Worm (Caenorhabditis elegans): ENCODE results near the gene dod-19.
A peak's percentile ranks its signal among the peaks of the same experiment; 100 is the strongest.

dod-19 gene

DNA sequence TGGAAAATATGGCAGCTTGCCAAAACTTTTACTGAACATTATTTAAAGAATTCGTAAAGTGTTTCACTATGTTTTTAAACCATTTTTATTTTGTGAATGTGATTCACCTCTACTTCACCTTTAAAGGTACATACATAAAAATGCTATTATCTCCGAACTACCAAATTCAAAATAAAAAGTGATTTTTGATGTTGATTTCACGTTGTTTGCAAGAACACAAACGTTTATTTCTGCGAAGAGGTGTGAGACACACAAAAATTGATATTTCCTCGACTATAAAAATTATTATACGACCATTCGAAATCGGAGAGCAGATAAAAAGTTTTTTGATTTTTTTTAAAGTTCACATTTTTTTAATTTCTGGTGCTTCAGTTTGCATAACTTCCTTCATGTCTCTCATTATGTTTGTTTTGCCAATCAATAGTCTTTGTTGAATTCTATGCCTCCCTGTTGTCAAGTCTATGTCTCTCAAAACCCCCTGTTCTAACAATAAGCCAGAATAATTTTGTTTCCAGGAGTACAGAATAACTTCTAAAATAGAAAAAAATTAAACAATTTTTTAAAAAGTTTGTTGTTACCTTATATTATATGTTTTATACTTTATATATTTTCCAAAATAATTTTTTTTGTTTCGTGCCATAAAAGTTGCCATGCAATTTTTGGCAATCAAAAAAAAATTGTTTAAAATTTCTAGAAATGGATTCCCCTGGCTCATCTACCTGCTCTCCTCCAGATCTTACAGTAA lies 36.4 kb upstream of the dod-19 start, which contains the start of gene nhr-123:
Gene nhr-123, plus strand, starts transcription at position 695 of the 745 bp plus-strand sequence.
- TF ChIP-seq madf-2 (tag; optimal IDR thresholded peaks at IDR 0.05) (no peak), ceh-18 (tag; optimal IDR thresholded peaks at IDR 0.05) (no peak), ceh-48 (tag; optimal IDR thresholded peaks at IDR 0.05) (no peak), pha-2 (tag; optimal IDR thresholded peaks at IDR 0.05) (no peak), rnt-1 (tag; optimal IDR thresholded peaks at IDR 0.05) (no peak), ceh-6 (GFP tag; optimal IDR thresholded peaks at IDR 0.05) (no peak)

DNA sequence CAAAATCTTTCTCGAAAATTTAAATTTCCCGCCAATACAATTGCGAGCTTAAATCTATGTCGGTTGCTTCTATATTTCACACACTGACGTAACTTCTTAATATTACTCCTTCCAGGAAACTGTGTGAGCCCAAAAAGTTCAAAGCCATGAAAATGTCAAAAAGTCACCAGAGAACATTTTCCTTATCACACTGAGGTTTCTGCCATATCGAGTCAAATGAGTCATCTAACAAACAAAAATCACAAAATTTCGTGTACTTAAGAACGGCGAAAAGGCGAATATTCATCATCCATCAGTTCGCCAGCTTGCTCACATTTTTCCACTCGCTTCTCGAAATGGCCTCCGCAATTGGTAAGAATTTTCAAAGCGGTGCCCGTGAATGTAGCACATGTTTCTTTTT lies 35.1 kb upstream of the dod-19 start, which contains the start of gene M02H5.8:
Gene M02H5.8, plus strand, starts transcription at position 297 of the 400 bp plus-strand sequence.
- TF ChIP-seq nfya-1 (tag; optimal IDR thresholded peaks at IDR 0.05) (no peak), nhr-232 (tag; optimal IDR thresholded peaks at IDR 0.05) (no peak), C38D4.7 (GFP tag; optimal IDR thresholded peaks at IDR 0.05) (no peak), zip-5 (tag; optimal IDR thresholded peaks at IDR 0.05) (no peak), ceh-9 (tag; optimal IDR thresholded peaks at IDR 0.05) (no peak), ceh-30 (tag; optimal IDR thresholded peaks at IDR 0.05) (no peak), hlh-13 (GFP tag; optimal IDR thresholded peaks at IDR 0.05) (no peak), Y22D7AL.16 (tag; optimal IDR thresholded peaks at IDR 0.05) (no peak), mec-3 (tag; optimal IDR thresholded peaks at IDR 0.05; ENCODE audit: borderline replicate concordance) (no peak), ceh-18 (tag; optimal IDR thresholded peaks at IDR 0.05) (no peak), pha-4 (tag; optimal IDR thresholded peaks at IDR 0.05) (no peak), K02D7.2 (tag; optimal IDR thresholded peaks at IDR 0.05) (no peak), ahr-1 (tag; optimal IDR thresholded peaks at IDR 0.05) (no peak), odd-2 (tag; optimal IDR thresholded peaks at IDR 0.05) (no peak), rnt-1 (tag; optimal IDR thresholded peaks at IDR 0.05) (no peak), K09A11.1 (tag; optimal IDR thresholded peaks at IDR 0.05; ENCODE audit: insufficient read depth) (no peak)

DNA sequence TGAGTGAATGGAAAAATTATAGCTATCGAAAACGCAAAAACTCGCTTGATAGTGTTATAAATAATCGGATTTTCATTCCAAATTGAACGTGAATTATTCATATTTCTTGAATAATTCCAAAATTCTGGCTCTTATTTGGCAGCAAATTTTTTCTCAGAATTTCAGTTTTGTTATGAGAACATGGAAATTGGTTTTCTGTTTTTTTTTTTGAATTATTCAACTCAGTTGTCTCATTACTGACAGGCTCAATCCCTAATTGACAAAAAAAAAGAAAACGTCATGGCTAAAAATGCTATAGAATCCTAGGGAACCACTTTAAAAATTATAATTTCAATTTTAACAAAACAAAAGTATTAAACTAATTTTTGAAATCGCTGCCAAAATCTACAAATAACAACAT lies 34.6 kb upstream of the dod-19 start, which contains the start of gene srh-35:
Gene srh-35, minus strand, starts transcription at position 101 of the 400 bp plus-strand sequence.
- TF ChIP-seq elt-4 (tag; optimal IDR thresholded peaks at IDR 0.05) (no peak), mec-3 (tag; optimal IDR thresholded peaks at IDR 0.05; ENCODE audit: borderline replicate concordance) (no peak), ceh-14 (tag; optimal IDR thresholded peaks at IDR 0.05) (no peak), zip-5 (tag; optimal IDR thresholded peaks at IDR 0.05) (no peak), sox-4 (tag; optimal IDR thresholded peaks at IDR 0.05) (no peak), pag-3 (tag; optimal IDR thresholded peaks at IDR 0.05; ENCODE audit: borderline replicate concordance) (no peak), elt-2 (tag; optimal IDR thresholded peaks at IDR 0.05) (no peak)

- TF ChIP-seq fkh-6 (tag; optimal IDR thresholded peaks at IDR 0.05): no peak
- no peak for TF ChIP-seq ceh-2 (tag; optimal IDR thresholded peaks at IDR 0.05)
- peak; percentile 20 for TF ChIP-seq sdc-2 (tag; optimal IDR thresholded peaks at IDR 0.05)
- TF ChIP-seq ceh-6 (GFP tag; optimal IDR thresholded peaks at IDR 0.05): no peak
- no peak for TF ChIP-seq pqm-1 (tag; optimal IDR thresholded peaks at IDR 0.05)
- TF ChIP-seq pros-1 (tag; optimal IDR thresholded peaks at IDR 0.05): no peak
- TF ChIP-seq hlh-6 (tag; optimal IDR thresholded peaks at IDR 0.05): peak; percentile 18
- no peak for TF ChIP-seq mec-3 (tag; optimal IDR thresholded peaks at IDR 0.05; ENCODE audit: borderline replicate concordance)
- TF ChIP-seq dmd-4 (tag; optimal IDR thresholded peaks at IDR 0.05; ENCODE audit: borderline replicate concordance): peak; percentile 6
- TF ChIP-seq hlh-13 (GFP tag; optimal IDR thresholded peaks at IDR 0.05): no peak
- TF ChIP-seq ceh-9 (tag; optimal IDR thresholded peaks at IDR 0.05): no peak
- no peak for TF ChIP-seq pag-3 (tag; optimal IDR thresholded peaks at IDR 0.05; ENCODE audit: borderline replicate concordance)
These were observed 32.4 kb upstream of the dod-19 start for ce11 chrV:446988-447387.

DNA sequence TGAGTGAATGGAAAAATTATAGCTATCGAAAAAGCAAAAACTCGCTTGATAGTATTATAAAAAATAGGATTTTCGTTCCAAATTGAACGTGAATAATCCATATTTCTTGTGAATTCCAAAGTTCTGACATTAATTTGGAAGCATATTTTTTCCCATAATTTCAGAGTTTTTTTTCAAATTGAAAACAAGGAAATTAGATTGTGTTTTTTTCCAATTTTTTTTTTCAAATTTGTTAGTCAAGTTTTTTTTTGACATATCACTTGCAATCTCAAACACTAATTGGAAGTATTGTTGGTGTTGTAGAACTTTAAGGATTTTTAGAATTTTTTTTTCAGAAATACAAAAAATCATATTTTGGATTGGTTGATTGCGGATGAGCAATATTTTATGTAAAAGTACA lies 32.0 kb upstream of the dod-19 start, which contains the start of gene srh-34:
Gene srh-34, minus strand, starts transcription at position 101 of the 400 bp plus-strand sequence.
- TF ChIP-seq unc-86 (tag; optimal IDR thresholded peaks at IDR 0.05) (no peak), nhr-11 (tag; optimal IDR thresholded peaks at IDR 0.05) (no peak), lim-6 (tag; optimal IDR thresholded peaks at IDR 0.05) (no peak), npax-4 (tag; optimal IDR thresholded peaks at IDR 0.05) (no peak), ets-4 (tag; optimal IDR thresholded peaks at IDR 0.05) (no peak), unc-3 (GFP tag; conservative IDR thresholded peaks at IDR 0.05) (no peak), unc-3 (tag; optimal IDR thresholded peaks at IDR 0.05) (no peak), odd-2 (tag; optimal IDR thresholded peaks at IDR 0.05) (no peak), ceh-2 (tag; optimal IDR thresholded peaks at IDR 0.05) (no peak), ceh-9 (tag; optimal IDR thresholded peaks at IDR 0.05) (no peak), sox-2 (GFP tag; IDR thresholded peaks at IDR 0.05) (no peak)

Measured in whole organism, late embryonic.